Fruit fly (Drosophila melanogaster): ENCODE data around the gene bab2.

Gene bab2

DNA sequence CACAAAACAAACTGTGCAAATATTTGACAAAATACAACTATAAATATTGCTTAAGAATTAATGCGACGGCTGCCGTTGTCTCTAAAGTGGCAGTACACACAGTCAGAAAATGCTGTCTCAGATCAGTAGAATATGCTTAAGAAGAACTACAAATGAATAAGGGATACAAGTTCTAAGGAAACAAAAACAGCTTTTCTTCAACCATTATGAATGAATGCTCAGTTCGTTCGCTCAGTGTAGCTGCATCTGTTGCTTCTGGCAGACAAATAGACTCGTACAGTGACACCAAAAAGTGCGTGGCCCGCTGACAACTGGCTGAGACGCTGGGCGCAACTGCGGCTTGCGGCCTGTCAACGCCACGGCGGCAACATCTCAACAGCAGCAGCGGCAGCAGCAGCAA, 11.3 kb downstream of the bab2 start:
- TF ChIP-seq CG33017 (tag; optimal IDR thresholded peaks at IDR 0.05): no peak
- TF ChIP-seq tj (GFP tag; optimal IDR thresholded peaks at IDR 0.05): no peak
- TF ChIP-seq CG5204 (GFP tag; optimal IDR thresholded peaks at IDR 0.05): no peak
- TF ChIP-seq CG11617 (GFP tag; optimal IDR thresholded peaks at IDR 0.05): no peak
- no peak for TF ChIP-seq toe (GFP tag; optimal IDR thresholded peaks at IDR 0.05)
- no peak for TF ChIP-seq cnc (optimal IDR thresholded peaks at IDR 0.05)

DNA sequence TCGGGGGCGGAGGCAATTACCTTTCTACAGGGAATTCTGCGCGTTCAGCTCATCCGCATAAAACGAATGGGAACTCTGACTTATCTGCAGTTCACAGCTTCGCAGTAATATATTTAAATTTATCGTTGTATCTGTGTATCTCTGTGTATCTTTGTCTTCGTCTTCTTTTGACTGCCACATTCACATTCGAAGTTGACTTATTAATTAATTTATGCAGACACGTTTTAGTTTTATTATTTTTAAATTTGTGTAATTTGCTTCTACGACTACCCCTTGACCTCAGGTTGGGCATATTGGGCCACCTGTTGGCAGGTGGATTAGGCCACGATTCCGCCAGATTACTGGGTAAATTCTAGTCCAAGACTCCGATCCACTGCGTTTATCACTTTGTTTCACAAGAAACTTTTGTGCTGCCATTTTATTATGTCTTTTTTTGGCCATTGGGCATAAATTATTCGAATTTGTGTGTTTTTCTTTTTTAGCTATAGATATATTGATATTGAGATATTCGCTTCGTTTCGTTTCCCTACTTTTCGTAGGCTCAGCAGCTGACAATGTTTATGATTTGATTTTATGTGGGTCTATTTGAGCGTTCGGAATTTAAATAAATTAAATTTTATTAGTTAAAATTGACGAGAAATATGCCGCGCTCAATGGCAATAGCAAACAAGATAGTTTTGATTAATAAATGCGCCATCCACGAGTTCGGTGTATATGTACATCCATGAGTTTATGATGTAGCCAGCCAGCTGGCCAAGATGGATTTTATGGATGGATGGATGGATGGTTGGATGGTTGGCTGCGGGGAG, 24.3 kb downstream of the bab2 start:
- TF ChIP-seq Mnt (GFP tag; optimal IDR thresholded peaks at IDR 0.05): no peak
- TF ChIP-seq CG11617 (GFP tag; optimal IDR thresholded peaks at IDR 0.05): no peak
- TF ChIP-seq CG33017 (tag; optimal IDR thresholded peaks at IDR 0.05): no peak
- no peak for TF ChIP-seq toe (GFP tag; optimal IDR thresholded peaks at IDR 0.05)
- TF ChIP-seq CG7101 (tag; optimal IDR thresholded peaks at IDR 0.05): no peak
- no peak for TF ChIP-seq ovo (GFP tag; optimal IDR thresholded peaks at IDR 0.05)
- TF ChIP-seq CG14711 (tag; optimal IDR thresholded peaks at IDR 0.05): no peak
- TF ChIP-seq Clk (GFP tag; optimal IDR thresholded peaks at IDR 0.05): no peak
- no peak for TF ChIP-seq CG12768 (GFP tag; optimal IDR thresholded peaks at IDR 0.05)
- no peak for TF ChIP-seq kay (GFP tag; ENCODE audit: borderline replicate concordance)
- TF ChIP-seq bab1 (GFP tag; optimal IDR thresholded peaks at IDR 0.05): no peak

DNA sequence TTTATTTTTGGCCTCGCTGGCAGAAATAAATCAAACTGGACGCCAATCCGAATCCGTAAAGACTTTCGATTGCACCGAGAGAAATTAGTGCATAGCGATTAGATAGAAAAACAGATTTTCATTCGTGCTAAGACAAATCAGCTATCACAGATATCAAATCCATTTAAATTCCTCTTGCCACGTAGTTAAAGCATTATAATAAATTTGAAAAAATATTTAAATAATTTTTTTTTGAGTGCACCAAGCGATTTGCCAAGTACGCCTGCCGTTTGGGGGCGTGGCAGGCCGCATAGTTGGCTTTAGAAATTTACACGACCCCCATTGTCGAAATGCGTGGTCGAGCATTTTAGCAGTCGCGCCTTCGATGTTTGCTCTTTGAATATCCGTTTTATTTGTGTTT, 25.4 kb downstream of the bab2 start:
- TF ChIP-seq toe (GFP tag; optimal IDR thresholded peaks at IDR 0.05) (no peak), CG33017 (tag; optimal IDR thresholded peaks at IDR 0.05) (no peak), CG7045 (GFP tag; optimal IDR thresholded peaks at IDR 0.05) (no peak), CG7101 (tag; optimal IDR thresholded peaks at IDR 0.05) (no peak), cnc (optimal IDR thresholded peaks at IDR 0.05) (no peak), CG11617 (GFP tag; optimal IDR thresholded peaks at IDR 0.05) (no peak), tj (GFP tag; optimal IDR thresholded peaks at IDR 0.05) (no peak), Clk (GFP tag; optimal IDR thresholded peaks at IDR 0.05) (no peak), CG12768 (GFP tag; optimal IDR thresholded peaks at IDR 0.05) (no peak), CG1620 (GFP tag; optimal IDR thresholded peaks at IDR 0.05) (no peak), Mnt (GFP tag; optimal IDR thresholded peaks at IDR 0.05) (no peak), bab1 (GFP tag; optimal IDR thresholded peaks at IDR 0.05) (no peak), Crg-1 (GFP tag; optimal IDR thresholded peaks at IDR 0.05) (no peak), kay (GFP tag; ENCODE audit: borderline replicate concordance) (no peak), CG14711 (tag; optimal IDR thresholded peaks at IDR 0.05) (no peak), Hr96 (GFP tag; optimal IDR thresholded peaks at IDR 0.05) (no peak), CG5204 (GFP tag; optimal IDR thresholded peaks at IDR 0.05) (no peak), pad (GFP tag; optimal IDR thresholded peaks at IDR 0.05) (no peak), ovo (GFP tag; optimal IDR thresholded peaks at IDR 0.05) (no peak)

DNA sequence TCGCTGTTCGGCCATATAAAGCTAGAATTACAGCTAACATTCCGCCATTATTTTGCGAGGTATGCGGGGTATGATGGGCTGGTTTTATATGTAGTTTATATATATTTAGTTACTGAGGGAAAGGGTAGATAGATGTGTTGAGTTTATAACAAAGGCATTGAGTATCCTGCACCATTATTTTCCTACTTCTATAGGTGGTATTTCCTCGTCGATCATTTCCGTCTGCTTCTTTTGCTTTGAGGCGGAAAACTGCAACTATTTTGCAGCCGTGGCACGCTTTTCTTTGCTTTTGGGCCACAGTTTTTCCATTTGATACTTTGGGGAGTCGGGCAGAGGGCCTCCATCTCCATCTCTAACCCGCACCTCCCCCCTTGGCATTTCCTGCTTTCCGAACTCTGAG, 27.8 kb downstream of the bab2 start:
- no peak for TF ChIP-seq kay (GFP tag; ENCODE audit: borderline replicate concordance)
- TF ChIP-seq toe (GFP tag; optimal IDR thresholded peaks at IDR 0.05): no peak
- TF ChIP-seq pad (GFP tag; optimal IDR thresholded peaks at IDR 0.05): no peak
- no peak for TF ChIP-seq CG7045 (GFP tag; optimal IDR thresholded peaks at IDR 0.05)
- TF ChIP-seq CG7101 (tag; optimal IDR thresholded peaks at IDR 0.05): no peak
- TF ChIP-seq CG33017 (tag; optimal IDR thresholded peaks at IDR 0.05): no peak
- TF ChIP-seq Hr96 (GFP tag; optimal IDR thresholded peaks at IDR 0.05): no peak
- no peak for TF ChIP-seq CG14711 (tag; optimal IDR thresholded peaks at IDR 0.05)

DNA sequence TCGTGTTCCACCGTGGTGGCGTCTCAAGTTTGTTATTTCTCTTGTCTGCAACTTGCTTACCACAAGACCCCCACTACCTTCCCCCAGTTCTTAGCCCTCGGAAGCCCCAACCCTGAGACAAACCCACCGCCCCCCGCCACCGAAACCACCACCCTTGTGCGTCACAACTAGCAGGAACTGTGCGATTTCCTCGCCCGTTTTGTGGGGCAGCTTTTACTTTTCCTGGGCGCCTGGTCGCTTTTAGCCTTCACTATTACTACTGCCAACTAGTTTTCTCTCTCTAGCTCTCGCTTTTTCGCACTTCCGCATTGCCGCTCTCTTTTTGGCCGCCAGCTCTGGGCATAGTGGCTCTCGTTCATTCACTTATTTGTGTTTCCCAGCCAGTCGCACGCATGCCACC, 30.6 kb downstream of the bab2 start:
- TF ChIP-seq cnc (optimal IDR thresholded peaks at IDR 0.05): no peak
- no peak for TF ChIP-seq ovo (GFP tag; optimal IDR thresholded peaks at IDR 0.05)
- TF ChIP-seq CG12768 (GFP tag; optimal IDR thresholded peaks at IDR 0.05): no peak
- TF ChIP-seq bab1 (GFP tag; optimal IDR thresholded peaks at IDR 0.05): no peak
- TF ChIP-seq CG33017 (tag; optimal IDR thresholded peaks at IDR 0.05): no peak
- no peak for TF ChIP-seq toe (GFP tag; optimal IDR thresholded peaks at IDR 0.05)
- no peak for TF ChIP-seq Hr96 (GFP tag; optimal IDR thresholded peaks at IDR 0.05)
- TF ChIP-seq CG7045 (GFP tag; optimal IDR thresholded peaks at IDR 0.05): no peak
- no peak for TF ChIP-seq tj (GFP tag; optimal IDR thresholded peaks at IDR 0.05)
- no peak for TF ChIP-seq CG7101 (tag; optimal IDR thresholded peaks at IDR 0.05)
- TF ChIP-seq pad (GFP tag; optimal IDR thresholded peaks at IDR 0.05): no peak
- no peak for TF ChIP-seq CG11617 (GFP tag; optimal IDR thresholded peaks at IDR 0.05)
- TF ChIP-seq Clk (GFP tag; optimal IDR thresholded peaks at IDR 0.05): no peak
- no peak for TF ChIP-seq kay (GFP tag; ENCODE audit: borderline replicate concordance)
- TF ChIP-seq Mnt (GFP tag; optimal IDR thresholded peaks at IDR 0.05): no peak
- TF ChIP-seq CG1620 (GFP tag; optimal IDR thresholded peaks at IDR 0.05): no peak
- TF ChIP-seq Crg-1 (GFP tag; optimal IDR thresholded peaks at IDR 0.05): no peak
- no peak for TF ChIP-seq CG5204 (GFP tag; optimal IDR thresholded peaks at IDR 0.05)
- no peak for TF ChIP-seq cic (GFP tag; optimal IDR thresholded peaks at IDR 0.05)

DNA sequence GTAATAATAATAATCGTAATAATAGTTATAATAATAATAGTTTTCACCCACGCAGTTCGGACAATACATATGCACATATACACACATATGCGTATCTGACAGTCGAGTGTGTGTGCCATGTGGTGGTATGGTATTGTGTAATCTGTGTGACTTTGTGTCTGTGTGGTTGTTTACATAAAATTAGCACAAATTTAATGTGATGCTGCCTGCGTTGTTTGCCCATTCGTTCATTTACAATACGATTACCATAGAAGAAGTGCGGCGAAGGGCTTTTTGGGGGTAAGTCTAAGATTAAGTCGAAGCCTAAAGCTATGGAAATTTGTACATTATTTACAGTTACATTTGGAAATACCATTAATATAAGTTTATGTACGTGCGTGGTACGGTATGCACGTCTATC, 36.5 kb downstream of the bab2 start:
- TF ChIP-seq bab1 (GFP tag; optimal IDR thresholded peaks at IDR 0.05) (no peak), CG12768 (GFP tag; optimal IDR thresholded peaks at IDR 0.05) (no peak), CG11617 (GFP tag; optimal IDR thresholded peaks at IDR 0.05) (no peak)

DNA sequence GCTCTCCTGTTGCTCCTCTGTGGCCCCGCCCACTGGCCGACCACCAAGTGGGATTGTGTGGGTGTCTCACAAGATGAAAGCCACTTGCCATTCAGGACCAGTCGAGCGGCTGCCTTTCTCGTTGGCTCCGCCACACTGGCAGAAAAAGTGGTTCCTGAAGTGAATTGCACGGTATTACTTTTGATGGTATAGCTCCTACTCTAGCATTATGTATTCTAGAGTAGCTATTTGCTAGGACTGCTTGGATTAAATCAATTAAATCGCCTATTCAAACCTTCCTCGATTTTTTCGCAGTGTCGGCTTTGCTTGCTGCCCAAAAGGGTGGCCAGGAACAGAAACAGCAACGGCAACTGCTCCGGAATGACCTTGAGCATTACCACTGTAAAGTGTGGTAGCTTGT, 37.7 kb downstream of the bab2 start:
- no peak for TF ChIP-seq toe (GFP tag; optimal IDR thresholded peaks at IDR 0.05)
- no peak for TF ChIP-seq CG7101 (tag; optimal IDR thresholded peaks at IDR 0.05)
- TF ChIP-seq Hr96 (GFP tag; optimal IDR thresholded peaks at IDR 0.05): no peak
- no peak for TF ChIP-seq kay (GFP tag; ENCODE audit: borderline replicate concordance)
- TF ChIP-seq pad (GFP tag; optimal IDR thresholded peaks at IDR 0.05): no peak
- TF ChIP-seq cnc (optimal IDR thresholded peaks at IDR 0.05): no peak
- TF ChIP-seq Clk (GFP tag; optimal IDR thresholded peaks at IDR 0.05): no peak
- TF ChIP-seq CG12768 (GFP tag; optimal IDR thresholded peaks at IDR 0.05): no peak
- TF ChIP-seq CG14711 (tag; optimal IDR thresholded peaks at IDR 0.05): no peak
- TF ChIP-seq CG33017 (tag; optimal IDR thresholded peaks at IDR 0.05): no peak
- TF ChIP-seq bab1 (GFP tag; optimal IDR thresholded peaks at IDR 0.05): no peak
- TF ChIP-seq tj (GFP tag; optimal IDR thresholded peaks at IDR 0.05): no peak
- no peak for TF ChIP-seq ovo (GFP tag; optimal IDR thresholded peaks at IDR 0.05)
- TF ChIP-seq Crg-1 (GFP tag; optimal IDR thresholded peaks at IDR 0.05): no peak
- no peak for TF ChIP-seq Mnt (GFP tag; optimal IDR thresholded peaks at IDR 0.05)
- no peak for TF ChIP-seq CG11617 (GFP tag; optimal IDR thresholded peaks at IDR 0.05)
- no peak for TF ChIP-seq cic (GFP tag; optimal IDR thresholded peaks at IDR 0.05)
- no peak for TF ChIP-seq CG5204 (GFP tag; optimal IDR thresholded peaks at IDR 0.05)
- TF ChIP-seq CG7045 (GFP tag; optimal IDR thresholded peaks at IDR 0.05): no peak
- no peak for TF ChIP-seq CG1620 (GFP tag; optimal IDR thresholded peaks at IDR 0.05)
